Fruit fly (Drosophila melanogaster) whole organism, embryonic: ENCODE results near the gene tex.

ENCODE experiments used
- BEAF-32 ChIP-seq: fragments of 200-800 bp; sonication (Bioruptor generic); optimal IDR thresholded peaks from 3 replicates; lab custom pipeline; 2017; ENCODE audit warnings: missing biosample characterization, missing genetic modification characterization, mild to moderate bottlenecking, moderate library complexity, missing genetic modification reagents
- BtbVII ChIP-seq: fragments of 200-800 bp; sonication (Bioruptor generic); optimal IDR thresholded peaks from 3 replicates; lab custom pipeline; 2017; ENCODE audit warnings: missing biosample characterization, mild to moderate bottlenecking, missing genetic modification characterization
- Bteb2 ChIP-seq: fragments of 200-800 bp; sonication (Bioruptor generic); optimal IDR thresholded peaks from 2 replicates; lab custom pipeline; 2016; ENCODE audit warnings: missing biosample characterization, missing genetic modification characterization
- CG10565 ChIP-seq: fragments of 200-800 bp; sonication (Bioruptor generic); optimal IDR thresholded peaks from 3 replicates; lab custom pipeline; 2016; ENCODE audit warnings: missing biosample characterization, mild to moderate bottlenecking, missing genetic modification characterization
- CG10959 ChIP-seq: fragments of 200-800 bp; sonication (Bioruptor generic); IDR thresholded peaks from 2 replicates; pipeline ENCODE4 v1.3.6; 2022; ENCODE audit warnings: missing biosample characterization, missing genetic modification characterization
- CG11504 ChIP-seq: fragments of 200-800 bp; sonication (Bioruptor generic); optimal IDR thresholded peaks from 3 replicates; lab custom pipeline; 2019; ENCODE audit warnings: missing biosample characterization, mild to moderate bottlenecking, missing genetic modification characterization, moderate library complexity
- CG14667 ChIP-seq: fragments of 200-800 bp; sonication (Bioruptor generic); IDR thresholded peaks from 2 replicates; pipeline ENCODE4 v1.3.6; 2022; ENCODE audit warnings: missing biosample characterization, missing genetic modification characterization
- CG15073 ChIP-seq: fragments of 200-800 bp; sonication (Bioruptor generic); optimal IDR thresholded peaks from 2 replicates; lab custom pipeline; 2016; ENCODE audit warnings: missing biosample characterization, missing genetic modification characterization
- CG1529 ChIP-seq: fragments of 200-800 bp; sonication (Bioruptor generic); optimal IDR thresholded peaks from 3 replicates; lab custom pipeline; 2018; ENCODE audit warnings: missing biosample characterization, missing genetic modification characterization
- CG17568 ChIP-seq: fragments of 200-800 bp; sonication (Bioruptor generic); optimal IDR thresholded peaks from 2 replicates; lab custom pipeline; 2018; ENCODE audit warnings: missing biosample characterization, mild to moderate bottlenecking, missing genetic modification characterization, moderate library complexity
- CG31365 ChIP-seq: fragments of 200-800 bp; sonication (Bioruptor generic); optimal IDR thresholded peaks from 2 replicates; lab custom pipeline; 2018; ENCODE audit warnings: missing biosample characterization, mild to moderate bottlenecking, missing genetic modification characterization
- CG3838 ChIP-seq: fragments of 200-800 bp; sonication (Bioruptor generic); optimal IDR thresholded peaks from 3 replicates; lab custom pipeline; 2016; ENCODE audit warnings: missing biosample characterization, missing genetic modification characterization
- CG42726 ChIP-seq: fragments of 200-800 bp; sonication (Bioruptor generic); IDR thresholded peaks from 2 replicates; pipeline ENCODE4 v1.3.6; 2022; ENCODE audit warnings: missing biosample characterization, missing genetic modification characterization; ENCODE audit not compliant: partially characterized antibody
- CG4328 ChIP-seq: fragments of 200-800 bp; sonication (Bioruptor generic); optimal IDR thresholded peaks from 3 replicates; lab custom pipeline; 2017; ENCODE audit warnings: missing biosample characterization, missing genetic modification reagents, missing genetic modification characterization
- CG4730 ChIP-seq: fragments of 200-800 bp; sonication (Bioruptor generic); IDR thresholded peaks from 2 replicates; pipeline ENCODE4 v1.3.6; 2022; ENCODE audit warnings: missing biosample characterization, missing genetic modification characterization
- CG5180 ChIP-seq: fragments of 200-800 bp; sonication (Bioruptor generic); optimal IDR thresholded peaks from 3 replicates; lab custom pipeline; 2017; ENCODE audit warnings: missing biosample characterization, missing genetic modification characterization, mild to moderate bottlenecking, moderate library complexity, missing genetic modification reagents
- CG6654 ChIP-seq: fragments of 200-800 bp; sonication (Bioruptor generic); optimal IDR thresholded peaks from 2 replicates; lab custom pipeline; 2017; ENCODE audit warnings: missing biosample characterization, mild to moderate bottlenecking, missing genetic modification characterization
- CG7839 ChIP-seq: fragments of 200-800 bp; sonication (Bioruptor generic); optimal IDR thresholded peaks from 3 replicates; lab custom pipeline; 2018; ENCODE audit warnings: missing biosample characterization, mild to moderate bottlenecking, missing genetic modification characterization, moderate library complexity
- CG8478 ChIP-seq: fragments of >200 bp; optimal IDR thresholded peaks from 2 replicates; lab custom pipeline; 2018
- CG8765 ChIP-seq: fragments of 200-800 bp; sonication (Bioruptor generic); IDR thresholded peaks from 2 replicates; pipeline ENCODE4 v1.3.6; 2022; ENCODE audit warnings: missing biosample characterization, missing genetic modification characterization
- CG8944 ChIP-seq: fragments of 200-800 bp; sonication (Bioruptor generic); optimal IDR thresholded peaks from 3 replicates; lab custom pipeline; 2016; ENCODE audit warnings: missing biosample characterization, missing genetic modification characterization
- CrebB ChIP-seq: fragments of 200-800 bp; sonication (Bioruptor generic); optimal IDR thresholded peaks from 3 replicates; lab custom pipeline; 2018; ENCODE audit warnings: missing biosample characterization, mild to moderate bottlenecking, missing genetic modification characterization
- Dad ChIP-seq: fragments of 200-800 bp; sonication (Bioruptor generic); optimal IDR thresholded peaks from 3 replicates; lab custom pipeline; 2016; ENCODE audit warnings: missing biosample characterization, missing genetic modification characterization
- H2.0 ChIP-seq: fragments of 200-800 bp; sonication (Bioruptor generic); IDR thresholded peaks from 2 replicates; pipeline ENCODE4 v1.3.6; 2022; ENCODE audit warnings: missing biosample characterization, missing genetic modification characterization
- HmgD ChIP-seq: fragments of 200-800 bp; sonication (Bioruptor generic); optimal IDR thresholded peaks from 3 replicates; lab custom pipeline; 2016; ENCODE audit warnings: missing biosample characterization, missing genetic modification characterization
- Hr78 ChIP-seq, 2 experiments: fragments of 200-800 bp in 1 of 2; fragments of >200 bp in 1 of 2; sonication (Bioruptor generic) in 1 of 2; optimal IDR thresholded peaks; 2 replicates each; lab custom pipeline; 2017 to 2019; ENCODE audit warnings: missing biosample characterization in 2 of 2, missing genetic modification characterization in 2 of 2, mild to moderate bottlenecking in 1 of 2, moderate library complexity in 1 of 2
- Hsf ChIP-seq: fragments of 200-800 bp; sonication (Bioruptor generic); optimal IDR thresholded peaks from 3 replicates; lab custom pipeline; 2016; ENCODE audit warnings: missing biosample characterization, missing genetic modification characterization
- Meics ChIP-seq: fragments of 200-800 bp; sonication (Bioruptor generic); optimal IDR thresholded peaks from 2 replicates; lab custom pipeline; 2017; ENCODE audit warnings: missing biosample characterization, mild to moderate bottlenecking, missing genetic modification characterization
- Rfx ChIP-seq: fragments of 200-800 bp; sonication (Bioruptor generic); IDR thresholded peaks from 2 replicates; pipeline ENCODE4 v1.3.6; 2022; ENCODE audit warnings: missing biosample characterization, missing genetic modification characterization
- Six4 ChIP-seq: fragments of 200-800 bp; sonication (Bioruptor generic); optimal IDR thresholded peaks from 2 replicates; lab custom pipeline; 2016; ENCODE audit warnings: missing biosample characterization, missing genetic modification characterization
- Spps ChIP-seq: fragments of 200-800 bp; sonication (Bioruptor generic); optimal IDR thresholded peaks from 2 replicates; lab custom pipeline; 2018; ENCODE audit warnings: missing biosample characterization, mild to moderate bottlenecking, missing genetic modification characterization
- ac ChIP-seq: fragments of 200-800 bp; sonication (Bioruptor generic); optimal IDR thresholded peaks from 3 replicates; lab custom pipeline; 2017; ENCODE audit warnings: missing biosample characterization, mild to moderate bottlenecking, missing genetic modification characterization
- ash1 ChIP-seq: fragments of 200-800 bp; sonication (Bioruptor generic); optimal IDR thresholded peaks from 2 replicates; lab custom pipeline; 2018; ENCODE audit warnings: missing biosample characterization, mild to moderate bottlenecking, missing genetic modification characterization
- bcd ChIP-seq: fragments of 200-800 bp; sonication (Bioruptor generic); optimal IDR thresholded peaks from 2 replicates; lab custom pipeline; 2017; ENCODE audit warnings: missing biosample characterization, mild to moderate bottlenecking, missing genetic modification characterization
- corto ChIP-seq: fragments of 200-800 bp; sonication (Bioruptor generic); optimal IDR thresholded peaks from 2 replicates; lab custom pipeline; 2016; ENCODE audit warnings: missing biosample characterization, mild to moderate bottlenecking, missing genetic modification characterization, moderate library complexity
- ftz-f1 ChIP-seq: fragments of 200-800 bp; sonication (Bioruptor generic); optimal IDR thresholded peaks from 2 replicates; lab custom pipeline; 2016; ENCODE audit warnings: missing biosample characterization, missing genetic modification characterization
- gfzf ChIP-seq: fragments of 200-800 bp; sonication (Bioruptor generic); optimal IDR thresholded peaks from 2 replicates; lab custom pipeline; 2016; ENCODE audit warnings: missing biosample characterization, mild to moderate bottlenecking, missing genetic modification characterization, moderate library complexity
- knrl ChIP-seq: fragments of 200-800 bp; sonication (Bioruptor generic); IDR thresholded peaks from 3 replicates; pipeline ENCODE4 v1.3.6; 2022; ENCODE audit warnings: missing biosample characterization, missing genetic modification characterization; ENCODE audit not compliant: partially characterized antibody
- lmd ChIP-seq: fragments of 200-800 bp; sonication (Bioruptor generic); IDR thresholded peaks from 2 replicates; pipeline ENCODE4 v1.3.6; 2022; ENCODE audit warnings: missing biosample characterization, missing genetic modification characterization
- nerfin-1 ChIP-seq: fragments of 200-800 bp; sonication (Bioruptor generic); optimal IDR thresholded peaks from 3 replicates; lab custom pipeline; 2019; ENCODE audit warnings: missing biosample characterization, mild to moderate bottlenecking, missing genetic modification characterization, moderate library complexity
- nerfin-2 ChIP-seq: fragments of 200-800 bp; sonication (Bioruptor generic); IDR thresholded peaks from 2 replicates; pipeline ENCODE4 v1.3.6; 2022; ENCODE audit warnings: missing biosample characterization, missing genetic modification characterization; ENCODE audit not compliant: partially characterized antibody
- org-1 ChIP-seq: fragments of 200-800 bp; sonication (Bioruptor generic); optimal IDR thresholded peaks from 2 replicates; lab custom pipeline; 2017; ENCODE audit warnings: missing biosample characterization, missing genetic modification characterization
- row ChIP-seq: fragments of 200-800 bp; sonication (Bioruptor generic); IDR thresholded peaks from 3 replicates; pipeline ENCODE4 v1.3.6; 2022; ENCODE audit warnings: missing biosample characterization, missing genetic modification characterization
- sens ChIP-seq: fragments of 200-800 bp; sonication (Bioruptor generic); peaks from one replicate; lab custom pipeline; 2016; ENCODE audit warnings: missing biosample characterization, missing genetic modification characterization
- slp2 ChIP-seq: fragments of 200-800 bp; sonication (Bioruptor generic); optimal IDR thresholded peaks from 2 replicates; lab custom pipeline; 2016; ENCODE audit warnings: missing biosample characterization, missing genetic modification characterization
- toy ChIP-seq: fragments of 200-800 bp; sonication (Bioruptor generic); IDR thresholded peaks from 2 replicates; pipeline ENCODE4 v1.3.6; 2022; ENCODE audit warnings: missing biosample characterization, missing genetic modification characterization
- tx ChIP-seq: fragments of 200-800 bp; sonication (Bioruptor generic); optimal IDR thresholded peaks from 2 replicates; lab custom pipeline; 2016; ENCODE audit warnings: missing biosample characterization, missing genetic modification characterization
- usp ChIP-seq: fragments of >200 bp; optimal IDR thresholded peaks from 2 replicates; lab custom pipeline; 2017; ENCODE audit warnings: missing biosample characterization, missing genetic modification characterization
- vnd ChIP-seq: fragments of 200-800 bp; sonication (Bioruptor generic); IDR thresholded peaks from 3 replicates; pipeline ENCODE4 v1.3.6; 2022; ENCODE audit warnings: missing biosample characterization, missing genetic modification characterization; ENCODE audit not compliant: partially characterized antibody
- yki ChIP-seq: fragments of >200 bp; optimal IDR thresholded peaks from 3 replicates; lab custom pipeline; 2018

tex gene

DNA sequence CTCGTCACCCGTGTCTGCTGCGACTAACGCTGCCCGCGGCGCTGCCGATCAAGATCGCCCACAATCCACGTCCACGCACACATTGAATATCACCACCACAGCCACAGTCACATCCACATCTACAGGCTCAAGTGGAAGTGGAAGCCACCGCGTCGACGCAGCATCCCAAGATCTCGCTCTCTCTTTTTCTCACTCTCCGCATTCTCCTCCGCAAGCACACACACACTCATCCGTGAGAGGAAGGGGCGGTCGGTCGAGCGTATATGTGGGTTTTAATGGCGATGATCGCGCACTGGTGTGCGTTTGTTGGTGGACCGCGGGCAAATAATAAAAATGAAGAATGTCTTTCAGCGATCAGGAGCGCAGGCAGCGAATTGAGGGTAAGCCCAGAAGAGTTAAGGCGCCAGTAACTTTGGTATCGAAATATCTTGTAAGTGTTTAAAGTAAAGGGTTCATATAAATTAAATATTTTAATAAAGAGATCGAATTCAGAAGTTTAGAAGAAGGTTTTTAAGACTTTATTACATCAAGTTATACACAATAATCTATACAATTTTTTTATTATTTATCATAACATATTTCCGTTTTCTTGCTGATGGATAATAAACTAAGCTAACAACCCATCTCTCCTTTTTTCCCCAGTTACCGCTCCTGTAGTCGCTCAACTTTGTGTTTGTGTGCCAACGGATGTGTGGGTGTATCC is 25.5 kb upstream of the tex start, which contains the start of gene Poxm (continued):
- TF ChIP-seq CG14667 (GFP tag; lab: Robert Waterston, UW) (peak; percentile 90; the same call in 1 of the 2 replicates), CG1529 (GFP tag; lab: Kevin White, UChicago) (peak; percentile 90), corto (peak; percentile 0), Rfx (GFP tag; lab: Robert Waterston, UW) (peak; percentile 86), BEAF-32 (GFP tag; lab: Kevin White, UChicago) (peak; percentile 5), Dad (peak; percentile 75), CG5180 (GFP tag; lab: Kevin White, UChicago) (peak; percentile 81), HmgD (GFP tag; lab: Kevin White, UChicago) (peak; percentile 6), nerfin-1 (tag; lab: Kevin White, UChicago) (peak; percentile 90), CG17568 (GFP tag; lab: Kevin White, UChicago) (peak; percentile 56), CG15073 (peak; percentile 72), CG10565 (GFP tag; lab: Kevin White, UChicago) (peak; percentile 33), CG4328 (GFP tag; lab: Kevin White, UChicago) (peak; percentile 86), tx (GFP tag; lab: Kevin White, UChicago) (peak; percentile 35), org-1 (GFP tag; lab: Kevin White, UChicago) (peak; percentile 87), Spps (tag; lab: Kevin White, UChicago) (peak; percentile 88), CG4730 (GFP tag; lab: Robert Waterston, UW) (peak; percentile 82), Hsf (GFP tag; lab: Kevin White, UChicago) (peak; percentile 82), usp (no peak), CG8944 (GFP tag; lab: Kevin White, UChicago) (peak; percentile 40), nerfin-2 (GFP tag; lab: Robert Waterston, UW) (no peak), yki (lab: Kevin White, UChicago) (peak; percentile 49), CG31365 (tag; lab: Kevin White, UChicago) (no peak), row (GFP tag; lab: Robert Waterston, UW) (peak; percentile 92), CG7839 (tag; lab: Kevin White, UChicago) (peak; percentile 97), CG6654 (peak; percentile 78), ac (GFP tag; lab: Kevin White, UChicago) (peak; percentile 75), Hr78 (GFP tag; optimal IDR thresholded peaks at IDR 0.05; lab: Kevin White, UChicago) (peak in 1 of 2 experiments; percentile 83), lmd (GFP tag; lab: Robert Waterston, UW) (peak; percentile 94), bcd (GFP tag; lab: Kevin White, UChicago) (peak; percentile 93), gfzf (GFP tag; lab: Kevin White, UChicago) (no peak), ash1 (GFP tag; lab: Kevin White, UChicago) (no peak), CG8478 (lab: Kevin White, UChicago) (peak; percentile 91), CG11504 (peak; percentile 93), toy (GFP tag; lab: Robert Waterston, UW) (no peak), sens (peak; percentile 96), slp2 (GFP tag; lab: Kevin White, UChicago) (peak; percentile 64), CG42726 (GFP tag; lab: Robert Waterston, UW) (no peak), vnd (GFP tag; lab: Robert Waterston, UW) (no peak), Meics (GFP tag; lab: Kevin White, UChicago) (peak; percentile 87), BtbVII (peak; percentile 82), CG3838 (GFP tag; lab: Kevin White, UChicago) (peak; percentile 3), Bteb2 (GFP tag; lab: Kevin White, UChicago) (peak; percentile 19), knrl (peak; percentile 69; the same call in 2 of the 3 replicates), CrebB (tag; lab: Kevin White, UChicago) (no peak), CG10959 (GFP tag; lab: Robert Waterston, UW) (peak; percentile 87), Six4 (GFP tag; lab: Kevin White, UChicago) (peak; percentile 88), CG8765 (GFP tag; lab: Robert Waterston, UW) (peak; percentile 82), ftz-f1 (GFP tag; lab: Kevin White, UChicago) (no peak), H2.0 (GFP tag; lab: Robert Waterston, UW) (peak; percentile 53)
